Fruit fly (Drosophila melanogaster): ENCODE measurements around the gene CG12231.

CG12231 gene

dm6 chrX:19579648-19580301, 48.2 kb upstream of the CG12231 start, which contains the start of gene Tao (continued):
- peak; percentile 77 for TF ChIP-seq Bgb (GFP tag; IDR thresholded peaks at IDR 0.05; ENCODE audit: partially characterized antibody)
- peak; percentile 78 for TF ChIP-seq gfzf (GFP tag; optimal IDR thresholded peaks at IDR 0.05)
- peak; percentile 66 for TF ChIP-seq sens (GFP tag)
- TF ChIP-seq CG15514 (GFP tag; optimal IDR thresholded peaks at IDR 0.05), result peak; percentile 37
- peak; percentile 54; the same call in 1 of the 3 replicates for TF ChIP-seq mld (GFP tag; IDR thresholded peaks at IDR 0.05; ENCODE audit: partially characterized antibody)
- TF ChIP-seq CG14710 (tag; optimal IDR thresholded peaks at IDR 0.05), result peak; percentile 58
- TF ChIP-seq Abd-B (GFP tag; optimal IDR thresholded peaks at IDR 0.05), result peak; percentile 13
- TF ChIP-seq HLH4C (GFP tag; IDR thresholded peaks at IDR 0.05; ENCODE audit: partially characterized antibody), result peak; percentile 83
- peak; percentile 41 for TF ChIP-seq pzg (GFP tag; optimal IDR thresholded peaks at IDR 0.05)
- no peak for TF ChIP-seq Hmr (GFP tag; optimal IDR thresholded peaks at IDR 0.05)
- no peak for TF ChIP-seq sqz (GFP tag; optimal IDR thresholded peaks at IDR 0.05)
- peak; percentile 16 for TF ChIP-seq CG18476 (GFP tag; optimal IDR thresholded peaks at IDR 0.05)
- no peak for TF ChIP-seq CG31224 (GFP tag; IDR thresholded peaks at IDR 0.05)
- peak; percentile 72 for TF ChIP-seq Dp (GFP tag; optimal IDR thresholded peaks at IDR 0.05)
- TF ChIP-seq CG9797 (GFP tag; optimal IDR thresholded peaks at IDR 0.05), result peak; percentile 72
- peak; percentile 86 for TF ChIP-seq hb (GFP tag; IDR thresholded peaks at IDR 0.05; ENCODE audit: partially characterized antibody)
- peak in 1 of 2 experiments; percentile 10 for TF ChIP-seq Pdp1 (GFP tag; optimal IDR thresholded peaks at IDR 0.05)
- peak; percentile 52; the same call in 1 of the 2 replicates for TF ChIP-seq tna (GFP tag; IDR thresholded peaks at IDR 0.05; ENCODE audit: partially characterized antibody)
- peak; percentile 91 for TF ChIP-seq Dll (GFP tag; IDR thresholded peaks at IDR 0.05; ENCODE audit: partially characterized antibody)
- TF ChIP-seq H15 (GFP tag; IDR thresholded peaks at IDR 0.05), result no peak
- TF ChIP-seq CG4617 (GFP tag; optimal IDR thresholded peaks at IDR 0.05; ENCODE audit: borderline replicate concordance), result peak; percentile 40
- TF ChIP-seq sna (GFP tag; IDR thresholded peaks at IDR 0.05; ENCODE audit: partially characterized antibody), result peak; percentile 88
- TF ChIP-seq CG13287 (GFP tag; IDR thresholded peaks at IDR 0.05; ENCODE audit: partially characterized antibody), result peak; percentile 83
- no peak for TF ChIP-seq MTF-1 (GFP tag; optimal IDR thresholded peaks at IDR 0.05; ENCODE audit: borderline replicate concordance)
- TF ChIP-seq Meics (GFP tag; optimal IDR thresholded peaks at IDR 0.05), result peak; percentile 2
- no peak for TF ChIP-seq Sry-β (GFP tag; optimal IDR thresholded peaks at IDR 0.05)
- TF ChIP-seq CG33557 (GFP tag; optimal IDR thresholded peaks at IDR 0.05), result no peak
- peak; percentile 3 for TF ChIP-seq CG15601 (tag; optimal IDR thresholded peaks at IDR 0.05)
- peak; percentile 82 for TF ChIP-seq CG2116 (GFP tag; optimal IDR thresholded peaks at IDR 0.05)
- TF ChIP-seq CG18619 (GFP tag; optimal IDR thresholded peaks at IDR 0.05), result no peak
- TF ChIP-seq al (GFP tag; IDR thresholded peaks at IDR 0.05), result no peak
- peak; percentile 70 for TF ChIP-seq hbn (GFP tag; IDR thresholded peaks at IDR 0.05; ENCODE audit: partially characterized antibody)
- peak; percentile 12 for TF ChIP-seq CG12659 (GFP tag; optimal IDR thresholded peaks at IDR 0.05)
- no peak for TF ChIP-seq CG18764 (GFP tag; optimal IDR thresholded peaks at IDR 0.05)
- peak; percentile 43 for TF ChIP-seq nmo (GFP tag; optimal IDR thresholded peaks at IDR 0.05)
- TF ChIP-seq Ets97D (GFP tag; optimal IDR thresholded peaks at IDR 0.05), result peak; percentile 82
- TF ChIP-seq Doc3 (GFP tag; IDR thresholded peaks at IDR 0.05; ENCODE audit: partially characterized antibody), result peak; percentile 76
- 0 out of 4 replicates have a peak, but pooled peaks have one; percentile 24 for TF ChIP-seq chinmo (GFP tag; IDR thresholded peaks at IDR 0.05; ENCODE audit: partially characterized antibody)
- TF ChIP-seq unc-4 (GFP tag; IDR thresholded peaks at IDR 0.05; ENCODE audit: partially characterized antibody), result peak; percentile 81
- TF ChIP-seq onecut (GFP tag; IDR thresholded peaks at IDR 0.05), result no peak
- no peak for TF ChIP-seq NfI (GFP tag; optimal IDR thresholded peaks at IDR 0.05)
- peak; percentile 84 for TF ChIP-seq gsb-n (tag; optimal IDR thresholded peaks at IDR 0.05)
- TF ChIP-seq row (GFP tag; IDR thresholded peaks at IDR 0.05), result peak; percentile 41; the same call in 2 of the 3 replicates
- TF ChIP-seq CoRest (tag; optimal IDR thresholded peaks at IDR 0.05), result peak; percentile 15
- peak; percentile 40; the same call in 1 of the 3 replicates for TF ChIP-seq CG17361 (GFP tag; IDR thresholded peaks at IDR 0.05)
- TF ChIP-seq knrl (GFP tag; IDR thresholded peaks at IDR 0.05; ENCODE audit: partially characterized antibody), result peak; percentile 90
